Worm (Caenorhabditis elegans): Measurements from ENCODE around the gene his-16.

The his-16 gene

ce11 chrII:13852532-13853199 lies 34.7 kb upstream of the his-16 start:
- peak; percentile 28 for TF ChIP-seq nhr-2 (tag; optimal IDR thresholded peaks at IDR 0.05)
- TF ChIP-seq cnd-1 (tag; optimal IDR thresholded peaks at IDR 0.05): peak; percentile 23

ce11 chrII:13852004-13852403 lies 34.1 kb upstream of the his-16 start, which contains the start of gene F08G2.8:
F08G2.8 (plus strand) TSS chrII:13852304.
- TF ChIP-seq nhr-76 (tag; optimal IDR thresholded peaks at IDR 0.05): no peak
- no peak for TF ChIP-seq lin-13 (tag; optimal IDR thresholded peaks at IDR 0.05)
- TF ChIP-seq bed-3 (GFP tag; optimal IDR thresholded peaks at IDR 0.05): no peak
- TF ChIP-seq hlh-1 (tag; optimal IDR thresholded peaks at IDR 0.05): no peak
- TF ChIP-seq cnd-1 (tag; optimal IDR thresholded peaks at IDR 0.05): no peak
- TF ChIP-seq nhr-28 (tag; optimal IDR thresholded peaks at IDR 0.05): no peak
- no peak for TF ChIP-seq zip-8 (tag; optimal IDR thresholded peaks at IDR 0.05)
- no peak for TF ChIP-seq blmp-1 (tag; optimal IDR thresholded peaks at IDR 0.05)
- no peak for TF ChIP-seq lin-32 (GFP tag; optimal IDR thresholded peaks at IDR 0.05)
- no peak for TF ChIP-seq ces-1 (GFP tag; optimal IDR thresholded peaks at IDR 0.05)
- TF ChIP-seq pha-4 (tag; optimal IDR thresholded peaks at IDR 0.05): no peak
- TF ChIP-seq ztf-11 (tag; optimal IDR thresholded peaks at IDR 0.05): no peak
- TF ChIP-seq ceh-83 (GFP tag; optimal IDR thresholded peaks at IDR 0.05): no peak
- TF ChIP-seq sem-2 (GFP tag; optimal IDR thresholded peaks at IDR 0.05): no peak
- TF ChIP-seq flh-1 (GFP tag; optimal IDR thresholded peaks at IDR 0.05): no peak
- TF ChIP-seq snpc-4 (tag; optimal IDR thresholded peaks at IDR 0.05): no peak
- TF ChIP-seq lsy-2 (tag; optimal IDR thresholded peaks at IDR 0.05): no peak

ce11 chrII:13847366-13847765 lies 29.4 kb upstream of the his-16 start:
- TF ChIP-seq unc-39 (tag; optimal IDR thresholded peaks at IDR 0.05) (no peak), hlh-1 (tag; optimal IDR thresholded peaks at IDR 0.05) (peak; percentile 20), unc-120 (tag; optimal IDR thresholded peaks at IDR 0.05; ENCODE audit: poor library complexity, severe bottlenecking) (peak; percentile 15), nhr-2 (tag; optimal IDR thresholded peaks at IDR 0.05) (peak; percentile 7), cnd-1 (tag; optimal IDR thresholded peaks at IDR 0.05) (peak; percentile 37)

DNA sequence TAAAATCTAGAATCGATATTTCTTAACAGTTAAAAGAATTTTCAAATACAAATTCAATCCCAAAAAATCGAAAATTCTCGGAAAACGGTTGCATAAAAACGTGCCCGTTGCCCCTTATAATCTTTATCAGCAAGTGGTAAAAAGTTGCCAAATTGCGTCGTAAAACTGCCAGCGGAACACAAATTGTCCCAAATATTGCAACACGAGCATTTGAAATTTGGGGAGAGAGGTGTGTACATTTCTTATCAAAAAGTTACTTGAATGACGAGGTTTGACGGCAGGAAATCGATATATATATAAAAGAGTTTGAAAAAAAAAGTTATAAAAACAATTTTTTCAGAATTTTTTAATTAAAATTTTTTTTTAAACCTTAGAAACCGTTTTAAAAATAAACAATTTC lies 28.1 kb upstream of the his-16 start:
- TF ChIP-seq hlh-1 (tag; optimal IDR thresholded peaks at IDR 0.05) (no peak), nhr-12 (tag; optimal IDR thresholded peaks at IDR 0.05) (no peak), lsy-2 (tag; optimal IDR thresholded peaks at IDR 0.05) (no peak), nhr-28 (tag; optimal IDR thresholded peaks at IDR 0.05) (no peak), nhr-2 (tag; optimal IDR thresholded peaks at IDR 0.05) (no peak), ces-1 (GFP tag; optimal IDR thresholded peaks at IDR 0.05) (no peak), lin-32 (GFP tag; optimal IDR thresholded peaks at IDR 0.05) (no peak), cnd-1 (tag; optimal IDR thresholded peaks at IDR 0.05) (no peak), mls-2 (tag; optimal IDR thresholded peaks at IDR 0.05) (no peak), ztf-11 (tag; optimal IDR thresholded peaks at IDR 0.05) (no peak), zip-8 (tag; optimal IDR thresholded peaks at IDR 0.05) (no peak), unc-39 (tag; optimal IDR thresholded peaks at IDR 0.05) (no peak), mep-1 (tag; optimal IDR thresholded peaks at IDR 0.05) (no peak), nhr-237 (tag; optimal IDR thresholded peaks at IDR 0.05) (no peak), unc-62 (GFP tag; optimal IDR thresholded peaks at IDR 0.05) (no peak), tbx-8 (GFP tag; optimal IDR thresholded peaks at IDR 0.05) (no peak)

- no peak for TF ChIP-seq lsy-2 (tag; optimal IDR thresholded peaks at IDR 0.05)
- no peak for TF ChIP-seq hlh-1 (tag; optimal IDR thresholded peaks at IDR 0.05)
- TF ChIP-seq M03D4.4 (tag; optimal IDR thresholded peaks at IDR 0.05): no peak
- TF ChIP-seq lin-32 (GFP tag; optimal IDR thresholded peaks at IDR 0.05): no peak
- TF ChIP-seq ceh-83 (GFP tag; optimal IDR thresholded peaks at IDR 0.05): no peak
These were observed 24.4 kb upstream of the his-16 start for ce11 chrII:13842340-13842739.

DNA sequence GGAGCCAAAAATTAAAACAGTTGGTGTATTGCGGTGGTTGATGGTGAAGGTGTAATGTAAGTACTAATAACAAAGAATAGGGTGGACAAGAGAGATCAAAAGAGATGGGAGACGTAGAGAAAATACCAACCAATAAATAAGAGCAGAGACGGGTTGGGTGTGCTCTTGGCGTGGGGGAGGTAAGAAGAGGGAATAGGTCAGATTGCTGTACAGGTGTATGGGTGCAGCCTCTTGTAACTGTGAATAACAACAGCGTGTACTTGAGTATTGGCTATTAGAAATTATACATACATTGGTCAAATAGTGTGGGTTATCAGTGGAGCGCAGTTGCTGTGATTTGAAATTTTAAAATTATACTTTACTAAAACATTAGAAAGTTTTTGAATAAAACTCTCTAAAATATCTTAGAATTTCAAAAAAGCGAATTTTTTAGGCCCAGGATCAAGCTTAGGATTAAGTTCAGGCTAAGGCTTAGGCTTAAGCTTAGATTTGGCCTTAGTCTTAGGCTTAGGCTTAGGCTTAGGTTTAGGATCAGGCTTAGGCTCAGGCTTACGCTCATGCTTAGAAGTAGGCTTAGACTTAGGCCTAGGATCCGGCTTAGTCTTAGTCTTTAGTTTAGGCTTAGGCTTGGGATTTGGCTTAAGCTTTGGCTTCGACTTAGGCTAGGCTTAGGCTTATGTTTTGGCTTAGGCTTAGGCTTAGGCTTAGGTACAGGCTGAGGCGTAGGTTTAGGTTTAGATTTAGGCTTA lies 23.3 kb upstream of the his-16 start, which contains the start of gene F08G2.7:
Gene F08G2.7 (minus strand): TSS at position 51 of the 749 bp plus-strand sequence.
- TF ChIP-seq nhr-12 (tag; optimal IDR thresholded peaks at IDR 0.05) (no peak), nhr-2 (tag; optimal IDR thresholded peaks at IDR 0.05) (peak; percentile 25), hlh-1 (tag; optimal IDR thresholded peaks at IDR 0.05) (peak; percentile 78), mab-5 (tag; optimal IDR thresholded peaks at IDR 0.05) (no peak), tbx-8 (GFP tag; optimal IDR thresholded peaks at IDR 0.05) (no peak), sptf-1 (tag; optimal IDR thresholded peaks at IDR 0.05) (no peak), ham-2 (GFP tag; optimal IDR thresholded peaks at IDR 0.05) (no peak)
